Worm (Caenorhabditis elegans): Measurements from ENCODE around the gene mpst-7.

Gene mpst-7

DNA sequence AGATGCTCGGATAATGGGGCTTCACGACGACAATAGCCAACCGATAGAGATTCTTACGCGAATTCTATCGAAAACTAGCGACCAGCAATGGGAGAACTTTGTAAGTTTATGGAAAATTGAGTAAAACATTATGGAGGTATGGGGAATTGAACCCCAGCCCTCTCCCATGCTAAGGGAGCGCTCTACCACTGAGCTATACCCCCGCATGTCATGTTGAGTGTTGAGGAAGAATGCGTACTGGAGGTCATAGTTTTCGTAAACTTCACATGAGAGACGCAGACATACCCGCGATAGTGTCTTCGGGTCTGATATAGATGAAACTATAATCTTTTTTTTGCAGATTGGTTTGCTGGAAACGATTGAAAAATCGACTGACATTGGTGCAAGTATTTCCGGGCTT lies 42.4 kb upstream of the mpst-7 start (continued):
- TF ChIP-seq F37D6.2 (tag; optimal IDR thresholded peaks at IDR 0.05) (peak; percentile 52), spr-1 (tag; optimal IDR thresholded peaks at IDR 0.05) (peak; percentile 72), ces-1 (GFP tag; optimal IDR thresholded peaks at IDR 0.05) (no peak)

- TF ChIP-seq tra-1 (GFP tag; IDR thresholded peaks at IDR 0.05) (no peak), daf-8 (GFP tag; IDR thresholded peaks at IDR 0.05) (no peak), lin-15B (tag; optimal IDR thresholded peaks at IDR 0.05) (no peak), spr-1 (tag; optimal IDR thresholded peaks at IDR 0.05) (no peak), zip-11 (GFP tag; IDR thresholded peaks at IDR 0.05) (no peak), unc-62 (GFP tag; optimal IDR thresholded peaks at IDR 0.05 in 1 of 2) (no peak), unc-62 (tag; optimal IDR thresholded peaks at IDR 0.05) (no peak), ZK337.2 (GFP tag; IDR thresholded peaks at IDR 0.05) (no peak), saeg-2 (GFP tag; IDR thresholded peaks at IDR 0.05) (0 out of 2 replicates have a peak, but pooled peaks have one; percentile 30), dpl-1 (GFP tag; optimal IDR thresholded peaks at IDR 0.05) (no peak), php-3 (GFP tag; IDR thresholded peaks at IDR 0.05) (no peak), nhr-42 (GFP tag; IDR thresholded peaks at IDR 0.05) (no peak), D1046.2 (GFP tag; IDR thresholded peaks at IDR 0.05) (no peak), ctbp-1 (GFP tag; IDR thresholded peaks at IDR 0.05) (no peak), arid-1 (GFP tag; conservative IDR thresholded peaks at IDR 0.05) (no peak), lim-7 (GFP tag; IDR thresholded peaks at IDR 0.05) (no peak), ceh-28 (tag; optimal IDR thresholded peaks at IDR 0.05) (no peak), snpc-4 (tag; optimal IDR thresholded peaks at IDR 0.05) (no peak), Y5F2A.4 (GFP tag; optimal IDR thresholded peaks at IDR 0.05) (no peak), R02D3.7 (tag; optimal IDR thresholded peaks at IDR 0.05) (no peak), mep-1 (tag; optimal IDR thresholded peaks at IDR 0.05) (no peak), ceh-32 (tag; optimal IDR thresholded peaks at IDR 0.05; ENCODE audit: poor library complexity) (no peak), dmd-9 (GFP tag; IDR thresholded peaks at IDR 0.05) (no peak), lin-1 (GFP tag; IDR thresholded peaks at IDR 0.05) (0 out of 2 replicates have a peak, but pooled peaks have one; percentile 10), daf-16 (GFP tag; optimal IDR thresholded peaks at IDR 0.05) (no peak), daf-16 (tag; optimal IDR thresholded peaks at IDR 0.05) (peak; percentile 69), fos-1 (tag; optimal IDR thresholded peaks at IDR 0.05) (no peak), mxl-2 (GFP tag; conservative IDR thresholded peaks at IDR 0.05) (no peak), mdl-1 (tag; optimal IDR thresholded peaks at IDR 0.05) (no peak), nhr-48 (tag; optimal IDR thresholded peaks at IDR 0.05) (no peak), nhr-76 (tag; optimal IDR thresholded peaks at IDR 0.05) (no peak), ama-1 (optimal IDR thresholded peaks at IDR 0.05) (no peak), F44E2.7 (GFP tag; IDR thresholded peaks at IDR 0.05) (no peak), daf-12 (tag; optimal IDR thresholded peaks at IDR 0.05) (no peak), zfp-3 (GFP tag; conservative IDR thresholded peaks at IDR 0.05) (no peak), attf-4 (tag; optimal IDR thresholded peaks at IDR 0.05) (no peak), skn-1 (tag; optimal IDR thresholded peaks at IDR 0.05) (no peak), fkh-10 (GFP tag; optimal IDR thresholded peaks at IDR 0.05) (no peak), nhr-111 (GFP tag; optimal IDR thresholded peaks at IDR 0.05) (no peak), sdz-12 (GFP tag; optimal IDR thresholded peaks at IDR 0.05) (no peak), zag-1 (tag; optimal IDR thresholded peaks at IDR 0.05) (no peak), T20F7.1 (GFP tag; optimal IDR thresholded peaks at IDR 0.05) (no peak), ceh-20 (GFP tag; IDR thresholded peaks at IDR 0.05) (no peak), lin-39 (tag; optimal IDR thresholded peaks at IDR 0.05) (no peak), ceh-44 (GFP tag; IDR thresholded peaks at IDR 0.05) (no peak), F37D6.2 (tag; optimal IDR thresholded peaks at IDR 0.05) (no peak), nhr-102 (tag; optimal IDR thresholded peaks at IDR 0.05) (no peak), egl-27 (tag; optimal IDR thresholded peaks at IDR 0.05) (no peak), tag-97 (GFP tag; IDR thresholded peaks at IDR 0.05) (no peak), ztf-11 (tag; optimal IDR thresholded peaks at IDR 0.05) (no peak), unc-130 (GFP tag; optimal IDR thresholded peaks at IDR 0.05) (no peak)
Measured at ce11 chrV:13002070-13002469, 41.1 kb upstream of the mpst-7 start, which contains the start of gene inft-2. inft-2 (plus strand) TSS chrV:13002317.

Data from whole organism, L4 larva.